Fruit fly (Drosophila melanogaster) whole organism, wandering third instar larva: Measurements from ENCODE around the gene snRNP-U1-70K.
A peak's percentile ranks its signal among the peaks of the same experiment; 100 is the strongest.

Experiments used
- CG9705 ChIP-seq: fragments of 200-800 bp; sonication (Bioruptor generic); optimal IDR thresholded peaks from 2 replicates; lab custom pipeline; 2018; ENCODE audit warnings: missing biosample characterization, mild to moderate bottlenecking, missing genetic modification characterization
- CrebA ChIP-seq: fragments of 200-800 bp; sonication (Bioruptor generic); optimal IDR thresholded peaks from 2 replicates; lab custom pipeline; 2016; ENCODE audit warnings: missing biosample characterization, mild to moderate bottlenecking, missing genetic modification characterization, borderline replicate concordance
- HLH106 ChIP-seq: fragments of 200-800 bp; optimal IDR thresholded peaks from 3 replicates; lab custom pipeline; 2019; ENCODE audit warnings: missing biosample characterization, mild to moderate bottlenecking, missing genetic modification characterization, moderate library complexity
- N ChIP-seq: fragments of >200 bp; optimal IDR thresholded peaks from 2 replicates; lab custom pipeline; 2018; ENCODE audit warnings: missing biosample characterization, missing external identifiers, missing genetic modification characterization
- lola ChIP-seq: fragments of >200 bp; optimal IDR thresholded peaks from 2 replicates; lab custom pipeline; 2017; ENCODE audit warnings: missing biosample characterization, missing genetic modification characterization
- psq ChIP-seq: fragments of 200-800 bp; sonication (Bioruptor generic); optimal IDR thresholded peaks from 3 replicates; lab custom pipeline; 2017; ENCODE audit warnings: missing biosample characterization, mild to moderate bottlenecking, missing genetic modification characterization, moderate library complexity

DNA sequence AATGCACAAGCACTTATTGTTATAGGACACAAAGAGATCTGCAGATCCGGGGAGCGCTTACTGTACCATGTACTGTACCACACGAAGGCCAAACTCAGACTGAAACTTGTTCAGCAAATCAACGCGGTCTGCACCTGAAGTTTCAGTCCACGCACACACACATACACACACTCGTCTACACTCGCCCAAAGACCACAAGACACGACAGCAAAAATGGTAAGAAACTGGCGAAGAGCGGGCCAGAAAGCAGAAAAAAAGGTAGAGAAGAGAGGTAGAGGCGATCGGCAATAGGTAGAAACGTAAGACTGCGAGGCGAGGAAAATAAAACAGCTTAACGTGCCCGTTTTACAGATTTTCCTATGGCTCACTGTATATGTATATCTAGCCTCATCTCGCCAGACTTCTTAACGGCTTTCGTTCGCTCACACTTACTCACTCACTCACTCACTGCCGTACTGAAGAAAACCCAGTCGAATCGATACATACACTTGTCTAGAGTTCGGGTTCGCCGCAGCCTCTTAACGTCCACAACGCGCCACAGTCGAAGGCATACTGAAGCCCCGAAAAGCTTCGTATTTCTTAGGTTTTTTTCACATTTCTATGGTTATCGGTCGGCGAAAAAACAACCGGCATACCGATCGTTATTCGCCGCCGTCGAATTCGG is 38.4 kb upstream of the snRNP-U1-70K start, which contains the start of gene uif:
- TF ChIP-seq psq (GFP tag; lab: Kevin White, UChicago) (peak; percentile 92), CrebA (GFP tag; lab: Kevin White, UChicago) (no peak), lola (GFP tag; lab: Kevin White, UChicago) (no peak), CG9705 (no peak), HLH106 (tag; lab: Kevin White, UChicago) (no peak), N (GFP tag; lab: Kevin White, UChicago) (no peak)
